Worm (Caenorhabditis elegans) whole organism, young adult: ENCODE results near the gene F54C8.7.

ENCODE experiments used
- F23B12.7 ChIP-seq: sonication (generic microtip); optimal IDR thresholded peaks from 2 replicates; lab custom pipeline; 2017; ENCODE audit warnings: missing genetic modification characterization, mild to moderate bottlenecking, missing compliant biosample characterization, antibody characterized with exemption, moderate library complexity; ENCODE audit not compliant: insufficient read depth
- F39B2.1 ChIP-seq: fragments of 200-800 bp; sonication (Bioruptor generic); IDR thresholded peaks from 2 replicates; pipeline ENCODE4 v1.3.6; 2022; ENCODE audit warnings: missing genetic modification reagents, missing genetic modification characterization, missing compliant biosample characterization
- F49E8.2 ChIP-seq: sonication (generic microtip); optimal IDR thresholded peaks from 3 replicates; lab custom pipeline; 2017; ENCODE audit warnings: missing genetic modification characterization, mild to moderate bottlenecking, missing compliant biosample characterization, antibody characterized with exemption, moderate library complexity; ENCODE audit not compliant: insufficient read depth
- F57A8.1 ChIP-seq: fragments of 200-800 bp; sonication (Bioruptor generic); optimal IDR thresholded peaks from 2 replicates; lab custom pipeline; 2018; ENCODE audit warnings: mild to moderate bottlenecking, missing genetic modification characterization, moderate library complexity, missing compliant biosample characterization
- F57C9.4 ChIP-seq: sonication (generic microtip); optimal IDR thresholded peaks from 2 replicates; lab custom pipeline; 2017; ENCODE audit warnings: mild to moderate bottlenecking, missing genetic modification characterization, missing compliant biosample characterization
- T07F8.4 ChIP-seq: sonication (generic microtip); optimal IDR thresholded peaks from 2 replicates; lab custom pipeline; 2016; ENCODE audit warnings: mild to moderate bottlenecking, missing genetic modification characterization, moderate library complexity, missing compliant biosample characterization
- T26A5.8 ChIP-seq: sonication (generic microtip); optimal IDR thresholded peaks from 2 replicates; lab custom pipeline; 2016; ENCODE audit warnings: missing genetic modification characterization, missing compliant biosample characterization
- Y53F4B.3 ChIP-seq: fragments of 200-800 bp; sonication (Bioruptor generic); IDR thresholded peaks from 2 replicates; pipeline ENCODE4 v1.3.6; 2022; ENCODE audit warnings: missing genetic modification reagents, missing genetic modification characterization, missing compliant biosample characterization
- Y56A3A.18 ChIP-seq: fragments of 200-800 bp; sonication (Bioruptor generic); IDR thresholded peaks from 2 replicates; pipeline ENCODE4 v1.3.6; 2022; ENCODE audit warnings: missing genetic modification reagents, missing genetic modification characterization, missing compliant biosample characterization
- Y79H2A.3 ChIP-seq: fragments of 200-800 bp; sonication (Bioruptor generic); conservative IDR thresholded peaks from 2 replicates; pipeline ENCODE4 v1.3.6; 2022; ENCODE audit warnings: missing genetic modification reagents, missing genetic modification characterization, missing compliant biosample characterization
- Y95B8A.8 ChIP-seq: fragments of 200-800 bp; sonication (Bioruptor generic); IDR thresholded peaks from 2 replicates; pipeline ENCODE4 v1.3.6; 2022; ENCODE audit warnings: missing genetic modification reagents, missing genetic modification characterization, missing compliant biosample characterization
- attf-3 ChIP-seq: fragments of 200-800 bp; sonication (Bioruptor generic); conservative IDR thresholded peaks from 2 replicates; pipeline ENCODE4 v1.3.6; 2022; ENCODE audit warnings: missing genetic modification reagents, missing genetic modification characterization, missing compliant biosample characterization
- bed-1 ChIP-seq: fragments of 200-800 bp; sonication (Bioruptor generic); IDR thresholded peaks from 2 replicates; pipeline ENCODE4 v1.3.6; 2022; ENCODE audit warnings: missing genetic modification reagents, missing genetic modification characterization, missing compliant biosample characterization
- ccch-3 ChIP-seq: fragments of 200-800 bp; sonication (Bioruptor generic); optimal IDR thresholded peaks from 2 replicates; lab custom pipeline; 2018; ENCODE audit warnings: mild to moderate bottlenecking, missing genetic modification characterization, missing compliant biosample characterization
- cebp-1 ChIP-seq, 2 experiments: fragments of 200-800 bp in 1 of 2; sonication (Bioruptor generic) in 1 of 2; sonication (generic microtip) in 1 of 2; IDR thresholded peaks in 1 of 2; optimal IDR thresholded peaks in 1 of 2; 2 replicates each; pipeline versions ENCODE4 v1.3.6 to Lab custom; 2017 to 2022; ENCODE audit warnings: missing compliant biosample characterization in 2 of 2, missing genetic modification characterization in 2 of 2, mild to moderate bottlenecking in 1 of 2, missing genetic modification reagents in 1 of 2, moderate library complexity in 1 of 2
- ceh-40 ChIP-seq: fragments of 200-800 bp; sonication (Bioruptor generic); IDR thresholded peaks from 2 replicates; pipeline ENCODE4 v1.3.6; 2022; ENCODE audit warnings: missing genetic modification characterization, missing compliant biosample characterization
- ceh-91 ChIP-seq: fragments of 200-800 bp; sonication (Bioruptor generic); IDR thresholded peaks from 2 replicates; pipeline ENCODE4 v1.3.6; 2022; ENCODE audit warnings: missing genetic modification reagents, missing genetic modification characterization, missing compliant biosample characterization
- dpff-1 ChIP-seq: sonication (generic microtip); optimal IDR thresholded peaks from 2 replicates; lab custom pipeline; 2017; ENCODE audit warnings: mild to moderate bottlenecking, missing genetic modification characterization, missing compliant biosample characterization
- efl-1 ChIP-seq: fragments of 150-350 bp; optimal IDR thresholded peaks from 2 replicates; lab custom pipeline; 2014; ENCODE audit warnings: missing biosample characterization, missing genetic modification reagents, missing genetic modification characterization
- ets-4 ChIP-seq: fragments of 200-800 bp; sonication (Bioruptor generic); optimal IDR thresholded peaks from 2 replicates; lab custom pipeline; 2018; ENCODE audit warnings: mild to moderate bottlenecking, missing genetic modification characterization, missing compliant biosample characterization
- fkh-3 ChIP-seq: sonication (generic microtip); optimal IDR thresholded peaks from 2 replicates; lab custom pipeline; 2016; ENCODE audit warnings: mild to moderate bottlenecking, missing genetic modification characterization, missing compliant biosample characterization
- hlh-12 ChIP-seq: sonication (generic microtip); optimal IDR thresholded peaks from 2 replicates; lab custom pipeline; 2016; ENCODE audit warnings: missing genetic modification characterization, missing compliant biosample characterization
- hmg-1.2 ChIP-seq: fragments of 200-800 bp; sonication (Bioruptor generic); IDR thresholded peaks from 2 replicates; pipeline ENCODE4 v1.3.6; 2022; ENCODE audit warnings: missing genetic modification reagents, missing genetic modification characterization, missing compliant biosample characterization
- hmg-20 ChIP-seq: fragments of 200-800 bp; sonication (Bioruptor generic); IDR thresholded peaks from 2 replicates; pipeline ENCODE4 v1.3.6; 2022; ENCODE audit warnings: missing genetic modification reagents, missing genetic modification characterization, missing compliant biosample characterization
- let-607 ChIP-seq, 2 experiments: fragments of 200-800 bp in 1 of 2; sonication (Bioruptor generic) in 1 of 2; sonication (generic microtip) in 1 of 2; optimal IDR thresholded peaks; 2 replicates each; lab custom pipeline; 2016 to 2018; ENCODE audit warnings: mild to moderate bottlenecking in 2 of 2, missing compliant biosample characterization in 2 of 2, missing genetic modification characterization in 2 of 2, moderate library complexity in 2 of 2, missing genotype in 1 of 2
- lin-35 ChIP-seq, 3 experiments: fragments of 150-350 bp in 2 of 3; sonication (generic microtip) in 1 of 3; optimal IDR thresholded peaks; 2 replicates each; lab custom pipeline; 2014 to 2018; ENCODE audit warnings: missing biosample characterization in 3 of 3, missing genetic modification characterization in 3 of 3, missing genetic modification reagents in 3 of 3
- lin-40 ChIP-seq: sonication (generic microtip); optimal IDR thresholded peaks from 2 replicates; lab custom pipeline; 2016; ENCODE audit warnings: missing genetic modification characterization, mild to moderate bottlenecking, missing compliant biosample characterization, missing genotype, missing genetic modification reagents
- madf-3 ChIP-seq: fragments of 200-800 bp; sonication (Bioruptor generic); IDR thresholded peaks from 2 replicates; pipeline ENCODE4 v1.3.6; 2022; ENCODE audit warnings: missing genetic modification reagents, missing genetic modification characterization, missing compliant biosample characterization
- madf-6 ChIP-seq: fragments of 200-800 bp; sonication (Bioruptor generic); IDR thresholded peaks from 2 replicates; pipeline ENCODE4 v1.3.6; 2022; ENCODE audit warnings: missing genetic modification reagents, missing genetic modification characterization, missing compliant biosample characterization
- madf-8 ChIP-seq: fragments of 200-800 bp; sonication (Bioruptor generic); conservative IDR thresholded peaks from 2 replicates; pipeline ENCODE4 v1.3.6; 2022; ENCODE audit warnings: missing genetic modification reagents, missing genetic modification characterization, missing compliant biosample characterization
- mcd-1 ChIP-seq: fragments of 200-800 bp; sonication (Bioruptor generic); IDR thresholded peaks from 2 replicates; pipeline ENCODE4 v1.3.6; 2022; ENCODE audit warnings: missing genetic modification reagents, missing genetic modification characterization, missing compliant biosample characterization
- mel-28 ChIP-seq: sonication (generic microtip); optimal IDR thresholded peaks from 2 replicates; lab custom pipeline; 2016; ENCODE audit warnings: borderline replicate concordance, mild to moderate bottlenecking, missing genetic modification characterization, missing compliant biosample characterization
- nfyb-1 ChIP-seq: fragments of 200-800 bp; sonication (Bioruptor generic); IDR thresholded peaks from 2 replicates; pipeline ENCODE4 v1.3.6; 2022; ENCODE audit warnings: missing genetic modification reagents, missing genetic modification characterization, missing compliant biosample characterization
- nhr-120 ChIP-seq: fragments of 200-800 bp; sonication (Bioruptor generic); IDR thresholded peaks from 2 replicates; pipeline ENCODE4 v1.3.6; 2022; ENCODE audit warnings: missing genetic modification characterization, missing compliant biosample characterization
- nhr-179 ChIP-seq: sonication (generic microtip); optimal IDR thresholded peaks from 2 replicates; lab custom pipeline; 2016; ENCODE audit warnings: mild to moderate bottlenecking, missing genetic modification characterization, missing compliant biosample characterization
- pbrm-1 ChIP-seq: fragments of 200-800 bp; sonication (Bioruptor generic); IDR thresholded peaks from 2 replicates; pipeline ENCODE4 v1.3.6; 2022; ENCODE audit warnings: missing genetic modification reagents, missing genetic modification characterization, missing compliant biosample characterization
- sdz-38 ChIP-seq: sonication (generic microtip); optimal IDR thresholded peaks from 2 replicates; lab custom pipeline; 2016; ENCODE audit warnings: missing genotype, missing genetic modification characterization, missing compliant biosample characterization
- sea-2 ChIP-seq: fragments of 200-800 bp; sonication (Bioruptor generic); IDR thresholded peaks from 2 replicates; pipeline ENCODE4 v1.3.6; 2022; ENCODE audit warnings: missing genetic modification characterization, missing compliant biosample characterization
- snpc-4 ChIP-seq, 5 experiments: fragments of 150-350 bp in 1 of 5; sonication (generic microtip) in 4 of 5; optimal IDR thresholded peaks; 2 replicates each; lab custom pipeline; 2014 to 2018; ENCODE audit warnings: missing genetic modification characterization in 5 of 5, missing biosample characterization in 3 of 5, antibody characterized with exemption in 2 of 5, mild to moderate bottlenecking in 2 of 5, missing compliant biosample characterization in 2 of 5, missing genotype in 2 of 5, moderate library complexity in 2 of 5, missing genetic modification reagents in 1 of 5
- sptf-2 ChIP-seq: fragments of 200-800 bp; sonication (Bioruptor generic); optimal IDR thresholded peaks from 2 replicates; lab custom pipeline; 2018; ENCODE audit warnings: mild to moderate bottlenecking, missing genetic modification characterization, missing compliant biosample characterization
- tbp1 ChIP-seq: fragments of 200-800 bp; sonication (Bioruptor generic); optimal IDR thresholded peaks from 2 replicates; lab custom pipeline; 2018; ENCODE audit warnings: mild to moderate bottlenecking, missing genetic modification characterization, missing compliant biosample characterization
- tbx-9 ChIP-seq: sonication (generic microtip); optimal IDR thresholded peaks from 2 replicates; lab custom pipeline; 2016; ENCODE audit warnings: borderline replicate concordance, missing genetic modification characterization, inconsistent platforms, missing compliant biosample characterization
- unc-130 ChIP-seq: sonication (generic microtip); optimal IDR thresholded peaks from 2 replicates; lab custom pipeline; 2016; ENCODE audit warnings: missing genetic modification reagents, missing genetic modification characterization, missing compliant biosample characterization
- xnd-1 ChIP-seq: sonication (generic microtip); optimal IDR thresholded peaks from 2 replicates; lab custom pipeline; 2016; ENCODE audit warnings: missing genotype, missing genetic modification reagents, missing genetic modification characterization, missing compliant biosample characterization
- zfh-2 ChIP-seq: fragments of 200-800 bp; sonication (Bioruptor generic); conservative IDR thresholded peaks from 2 replicates; pipeline ENCODE4 v1.3.6; 2022; ENCODE audit warnings: missing genetic modification reagents, missing genetic modification characterization, missing compliant biosample characterization
- ztf-18 ChIP-seq: sonication (generic microtip); optimal IDR thresholded peaks from 2 replicates; lab custom pipeline; 2016; ENCODE audit warnings: missing genotype, mild to moderate bottlenecking, missing genetic modification characterization, missing compliant biosample characterization
- ztf-26 ChIP-seq: sonication (generic microtip); optimal IDR thresholded peaks from 2 replicates; lab custom pipeline; 2017; ENCODE audit warnings: missing genetic modification characterization, missing compliant biosample characterization

The F54C8.7 gene

ce11 chrIII:9406600-9406999 is 47.3 kb downstream of the F54C8.7 start, which contains the start of gene T26G10.1 (continued):
- TF ChIP-seq F57A8.1 (GFP tag; lab: Kevin White, UChicago) (no peak), F49E8.2 (tag; lab: Kevin White, UChicago) (no peak), mel-28 (tag; lab: Kevin White, UChicago) (no peak), Y79H2A.3 (GFP tag; lab: Robert Waterston, UW) (no peak), madf-6 (GFP tag; lab: Robert Waterston, UW) (peak; percentile 83), ztf-18 (peak; percentile 38), tbx-9 (tag; lab: Kevin White, UChicago) (no peak), nfyb-1 (GFP tag; lab: Robert Waterston, UW) (peak; percentile 70), F23B12.7 (no peak), fkh-3 (no peak), ztf-26 (no peak), nhr-179 (no peak), dpff-1 (tag; lab: Kevin White, UChicago) (no peak), tbp1 (GFP tag; lab: Kevin White, UChicago) (peak; percentile 55), hmg-1.2 (GFP tag; lab: Robert Waterston, UW) (peak; percentile 65), ceh-40 (no peak), ets-4 (GFP tag; lab: Kevin White, UChicago) (no peak), F57C9.4 (no peak), madf-8 (GFP tag; lab: Robert Waterston, UW) (peak; percentile 68), zfh-2 (GFP tag; lab: Robert Waterston, UW) (no peak), Y53F4B.3 (GFP tag; lab: Robert Waterston, UW) (no peak), unc-130 (GFP tag; lab: Kevin White, UChicago) (no peak), efl-1 (GFP tag; lab: Kevin White, UChicago) (peak; percentile 24), let-607 (tag; optimal IDR thresholded peaks at IDR 0.05; lab: Kevin White, UChicago) (no peak), Y56A3A.18 (GFP tag; lab: Robert Waterston, UW) (peak; percentile 32; the same call in 1 of the 2 replicates), nhr-120 (GFP tag; lab: Robert Waterston, UW) (no peak), ccch-3 (GFP tag; lab: Kevin White, UChicago) (no peak), lin-40 (tag; lab: Kevin White, UChicago) (peak; percentile 51), bed-1 (GFP tag; lab: Robert Waterston, UW) (no peak), hlh-12 (tag; lab: Kevin White, UChicago) (no peak), xnd-1 (tag; lab: Kevin White, UChicago) (peak; percentile 17), ceh-91 (peak; percentile 83), F39B2.1 (GFP tag; lab: Robert Waterston, UW) (no peak), T07F8.4 (tag; lab: Kevin White, UChicago) (no peak), T26A5.8 (tag; lab: Kevin White, UChicago) (no peak), pbrm-1 (GFP tag; lab: Robert Waterston, UW) (peak; percentile 80), mcd-1 (GFP tag; lab: Robert Waterston, UW) (peak; percentile 96), cebp-1 (GFP tag; IDR thresholded peaks at IDR 0.05; lab: Robert Waterston, UW) (peak; percentile 44; the same call in 1 of the 2 replicates), cebp-1 (tag; optimal IDR thresholded peaks at IDR 0.05; lab: Kevin White, UChicago) (peak; percentile 66), snpc-4 (GFP tag; optimal IDR thresholded peaks at IDR 0.05; lab: Kevin White, UChicago) (no peak), snpc-4 (tag; optimal IDR thresholded peaks at IDR 0.05; lab: Kevin White, UChicago) (peak in 3 of 4 experiments; percentile 25 to 85 (median 72)), madf-3 (GFP tag; lab: Robert Waterston, UW) (peak; percentile 60; the same call in 1 of the 2 replicates), hmg-20 (GFP tag; lab: Robert Waterston, UW) (no peak), Y95B8A.8 (GFP tag; lab: Robert Waterston, UW) (peak; percentile 60; the same call in 1 of the 2 replicates), attf-3 (GFP tag; lab: Robert Waterston, UW) (peak; percentile 73), sptf-2 (GFP tag; lab: Kevin White, UChicago) (no peak), sdz-38 (tag; lab: Kevin White, UChicago) (no peak), sea-2 (GFP tag; lab: Robert Waterston, UW) (no peak), lin-35 (GFP tag; optimal IDR thresholded peaks at IDR 0.05; lab: Kevin White, UChicago) (no peak)
